Fruit fly (Drosophila melanogaster) whole organism, prepupa: ENCODE data around the gene CG14506.

Experiments used
- Blimp-1 ChIP-seq: fragments of 200-800 bp; sonication (Bioruptor generic); optimal IDR thresholded peaks from 3 replicates; lab custom pipeline; 2017; ENCODE audit warnings: missing biosample characterization, missing genetic modification characterization, mild to moderate bottlenecking, moderate library complexity, missing genetic modification reagents
- CG10631 ChIP-seq: fragments of 200-800 bp; sonication (Bioruptor generic); optimal IDR thresholded peaks from 2 replicates; lab custom pipeline; 2016; ENCODE audit warnings: missing biosample characterization, missing genetic modification characterization
- CG10669 ChIP-seq: fragments of 200-800 bp; sonication (Bioruptor generic); optimal IDR thresholded peaks from 3 replicates; lab custom pipeline; 2018; ENCODE audit warnings: missing biosample characterization, mild to moderate bottlenecking, missing genetic modification characterization, moderate library complexity
- CG11294 ChIP-seq: fragments of 200-800 bp; sonication (Bioruptor generic); IDR thresholded peaks from 2 replicates; pipeline ENCODE4 v1.3.6; 2022; ENCODE audit warnings: missing biosample characterization, missing genetic modification characterization
- CG11762 ChIP-seq: fragments of 200-800 bp; sonication (Bioruptor generic); optimal IDR thresholded peaks from 3 replicates; lab custom pipeline; 2016; ENCODE audit warnings: missing biosample characterization, missing genetic modification characterization; ENCODE audit not compliant: insufficient read depth
- CG15336 ChIP-seq: fragments of 200-800 bp; sonication (Bioruptor generic); IDR thresholded peaks from 2 replicates; pipeline ENCODE4 v1.3.6; 2022; ENCODE audit warnings: missing biosample characterization, missing genetic modification characterization
- CG1621 ChIP-seq: fragments of 200-800 bp; sonication (Bioruptor generic); optimal IDR thresholded peaks from 3 replicates; lab custom pipeline; 2018; ENCODE audit warnings: missing biosample characterization, mild to moderate bottlenecking, missing genetic modification characterization
- CG16779 ChIP-seq: fragments of 200-800 bp; sonication (Bioruptor generic); optimal IDR thresholded peaks from 3 replicates; lab custom pipeline; 2017; ENCODE audit warnings: missing biosample characterization, mild to moderate bottlenecking, missing genetic modification characterization
- CG31627 ChIP-seq: fragments of 200-800 bp; sonication (Bioruptor generic); optimal IDR thresholded peaks from 3 replicates; lab custom pipeline; 2016; ENCODE audit warnings: missing biosample characterization, missing genetic modification characterization
- CG32006 ChIP-seq: fragments of 200-800 bp; sonication (Bioruptor generic); optimal IDR thresholded peaks from 3 replicates; lab custom pipeline; 2017; ENCODE audit warnings: missing biosample characterization, mild to moderate bottlenecking, missing genetic modification characterization
- CG34406 ChIP-seq: fragments of 200-800 bp; sonication (Bioruptor generic); optimal IDR thresholded peaks from 3 replicates; lab custom pipeline; 2016; ENCODE audit warnings: missing biosample characterization, missing genetic modification characterization
- CG4318 ChIP-seq: fragments of 200-800 bp; sonication (Bioruptor generic); optimal IDR thresholded peaks from 3 replicates; lab custom pipeline; 2017; ENCODE audit warnings: missing biosample characterization, mild to moderate bottlenecking, missing genetic modification characterization
- CG6163 ChIP-seq: fragments of 200-800 bp; sonication (Bioruptor generic); IDR thresholded peaks from 3 replicates; pipeline ENCODE4 v1.3.6; 2022; ENCODE audit warnings: missing biosample characterization, missing genetic modification characterization
- CG6276 ChIP-seq: fragments of 200-800 bp; sonication (Bioruptor generic); optimal IDR thresholded peaks from 2 replicates; lab custom pipeline; 2017; ENCODE audit warnings: missing biosample characterization, mild to moderate bottlenecking, missing genetic modification characterization
- CG6792 ChIP-seq: fragments of 200-800 bp; sonication (Bioruptor generic); optimal IDR thresholded peaks from 3 replicates; lab custom pipeline; 2016; ENCODE audit warnings: missing biosample characterization, missing genetic modification characterization
- CG6808 ChIP-seq: fragments of 200-800 bp; sonication (Bioruptor generic); optimal IDR thresholded peaks from 3 replicates; lab custom pipeline; 2017; ENCODE audit warnings: missing biosample characterization, missing genetic modification characterization, mild to moderate bottlenecking, moderate library complexity, missing genetic modification reagents
- CG6854 ChIP-seq: fragments of 200-800 bp; sonication (Bioruptor generic); optimal IDR thresholded peaks from 2 replicates; lab custom pipeline; 2017; ENCODE audit warnings: missing biosample characterization, mild to moderate bottlenecking, missing genetic modification characterization
- CG7368 ChIP-seq: fragments of 200-800 bp; sonication (Bioruptor generic); optimal IDR thresholded peaks from 3 replicates; lab custom pipeline; 2016; ENCODE audit warnings: missing biosample characterization, missing genetic modification characterization
- CG8119 ChIP-seq: fragments of 200-800 bp; sonication (Bioruptor generic); IDR thresholded peaks from 3 replicates; pipeline ENCODE4 v1.3.6; 2022; ENCODE audit warnings: missing biosample characterization, missing genetic modification characterization
- CG8632 ChIP-seq: fragments of 200-800 bp; sonication (Bioruptor generic); optimal IDR thresholded peaks from 3 replicates; lab custom pipeline; 2016; ENCODE audit warnings: missing biosample characterization, missing genetic modification characterization
- Eip75B ChIP-seq: fragments of 200-800 bp; sonication (Bioruptor generic); optimal IDR thresholded peaks from 3 replicates; lab custom pipeline; 2016; ENCODE audit warnings: missing biosample characterization, missing genetic modification characterization
- Eip78C ChIP-seq: fragments of 200-800 bp; sonication (Bioruptor generic); peaks from one replicate; lab custom pipeline; 2016; ENCODE audit warnings: missing biosample characterization, missing genetic modification characterization
- Eip93F ChIP-seq: fragments of 200-800 bp; sonication (Bioruptor generic); optimal IDR thresholded peaks from 2 replicates; lab custom pipeline; 2016; ENCODE audit warnings: missing biosample characterization, mild to moderate bottlenecking, missing genetic modification characterization
- Ets21C ChIP-seq: fragments of 200-800 bp; sonication (Bioruptor generic); optimal IDR thresholded peaks from 3 replicates; lab custom pipeline; 2016; ENCODE audit warnings: missing biosample characterization, missing genetic modification characterization
- Ets96B ChIP-seq: fragments of 200-800 bp; optimal IDR thresholded peaks from 2 replicates; lab custom pipeline; 2019; ENCODE audit warnings: missing biosample characterization, mild to moderate bottlenecking, missing genetic modification characterization, moderate library complexity
- Gug ChIP-seq: fragments of 200-800 bp; sonication (Bioruptor generic); IDR thresholded peaks from 2 replicates; pipeline ENCODE4 v1.3.6; 2022; ENCODE audit warnings: missing biosample characterization, missing genetic modification characterization
- Hr38 ChIP-seq: sonication (Bioruptor generic); optimal IDR thresholded peaks from 2 replicates; lab custom pipeline; 2016; ENCODE audit warnings: missing biosample characterization, missing genetic modification characterization
- Hr39 ChIP-seq: fragments of 200-800 bp; sonication (Bioruptor generic); optimal IDR thresholded peaks from 2 replicates; lab custom pipeline; 2016; ENCODE audit warnings: missing biosample characterization, missing genetic modification characterization
- Hr4 ChIP-seq: fragments of 200-800 bp; sonication (Bioruptor generic); optimal IDR thresholded peaks from 3 replicates; lab custom pipeline; 2016; ENCODE audit warnings: missing biosample characterization, missing genetic modification characterization
- Lpt ChIP-seq: fragments of 200-800 bp; sonication (Bioruptor generic); optimal IDR thresholded peaks from 3 replicates; lab custom pipeline; 2016; ENCODE audit warnings: missing biosample characterization, missing genetic modification characterization
- Met ChIP-seq: fragments of 200-800 bp; sonication (Bioruptor generic); optimal IDR thresholded peaks from 3 replicates; lab custom pipeline; 2016; ENCODE audit warnings: missing biosample characterization, missing genetic modification characterization
- Smox ChIP-seq: fragments of 200-800 bp; sonication (Bioruptor generic); optimal IDR thresholded peaks from 3 replicates; lab custom pipeline; 2016; ENCODE audit warnings: missing biosample characterization, missing genetic modification characterization
- Sox14 ChIP-seq: fragments of 200-800 bp; sonication (Bioruptor generic); optimal IDR thresholded peaks from 3 replicates; lab custom pipeline; 2016; ENCODE audit warnings: missing biosample characterization, missing genetic modification characterization
- Sox15 ChIP-seq: fragments of 200-800 bp; sonication (Bioruptor generic); optimal IDR thresholded peaks from 3 replicates; lab custom pipeline; 2016; ENCODE audit warnings: missing biosample characterization, missing genetic modification characterization
- achi ChIP-seq: fragments of 200-800 bp; sonication (Bioruptor generic); optimal IDR thresholded peaks from 3 replicates; lab custom pipeline; 2016; ENCODE audit warnings: missing biosample characterization, missing genetic modification characterization
- acj6 ChIP-seq: fragments of 200-800 bp; sonication (Bioruptor generic); optimal IDR thresholded peaks from 3 replicates; lab custom pipeline; 2016; ENCODE audit warnings: missing biosample characterization, missing genetic modification characterization
- cyc ChIP-seq: fragments of 200-800 bp; sonication (Bioruptor generic); optimal IDR thresholded peaks from 3 replicates; lab custom pipeline; 2016; ENCODE audit warnings: missing biosample characterization, missing genetic modification characterization
- dac ChIP-seq: fragments of 200-800 bp; sonication (Bioruptor generic); optimal IDR thresholded peaks from 2 replicates; lab custom pipeline; 2017; ENCODE audit warnings: missing biosample characterization, mild to moderate bottlenecking, missing genetic modification characterization
- eg ChIP-seq: fragments of 200-800 bp; sonication (Bioruptor generic); IDR thresholded peaks from 3 replicates; pipeline ENCODE4 v1.3.6; 2022; ENCODE audit warnings: missing biosample characterization, missing genetic modification characterization
- esn ChIP-seq: fragments of 200-800 bp; sonication (Bioruptor generic); optimal IDR thresholded peaks from 2 replicates; lab custom pipeline; 2016; ENCODE audit warnings: missing biosample characterization, mild to moderate bottlenecking, missing genetic modification characterization, moderate library complexity
- fd59A ChIP-seq: fragments of 200-800 bp; sonication (Bioruptor generic); optimal IDR thresholded peaks from 2 replicates; lab custom pipeline; 2017; ENCODE audit warnings: missing biosample characterization, mild to moderate bottlenecking, missing genetic modification characterization, missing genetic modification reagents
- fd85E ChIP-seq: fragments of 200-800 bp; sonication (Bioruptor generic); optimal IDR thresholded peaks from 3 replicates; lab custom pipeline; 2016; ENCODE audit warnings: missing biosample characterization, missing genetic modification characterization
- fkh ChIP-seq: fragments of 200-800 bp; sonication (Bioruptor generic); optimal IDR thresholded peaks from 3 replicates; lab custom pipeline; 2017; ENCODE audit warnings: missing biosample characterization, mild to moderate bottlenecking, missing genetic modification characterization, moderate library complexity
- net ChIP-seq: fragments of 200-800 bp; sonication (Bioruptor generic); optimal IDR thresholded peaks from 3 replicates; lab custom pipeline; 2016; ENCODE audit warnings: missing biosample characterization, missing genetic modification characterization
- spab ChIP-seq: fragments of 200-800 bp; sonication (Bioruptor generic); optimal IDR thresholded peaks from 2 replicates; lab custom pipeline; 2017; ENCODE audit warnings: missing biosample characterization, mild to moderate bottlenecking, missing genetic modification characterization, missing genetic modification reagents
- ss ChIP-seq, 2 experiments: fragments of 200-800 bp; sonication (Bioruptor generic); optimal IDR thresholded peaks; 2 replicates in 1 of 2; 3 replicates in 1 of 2; lab custom pipeline; 2017 to 2018; ENCODE audit warnings: mild to moderate bottlenecking in 2 of 2, missing biosample characterization in 2 of 2, missing genetic modification characterization in 2 of 2, moderate library complexity in 1 of 2
- svp ChIP-seq: fragments of 200-800 bp; sonication (Bioruptor generic); peaks from one replicate; lab custom pipeline; 2016; ENCODE audit warnings: missing biosample characterization, missing genetic modification characterization
- topi ChIP-seq: fragments of 200-800 bp; sonication (Bioruptor generic); optimal IDR thresholded peaks from 3 replicates; lab custom pipeline; 2016; ENCODE audit warnings: missing biosample characterization, missing genetic modification characterization
- vri ChIP-seq: fragments of 200-800 bp; sonication (Bioruptor generic); optimal IDR thresholded peaks from 3 replicates; lab custom pipeline; 2016; ENCODE audit warnings: missing biosample characterization, mild to moderate bottlenecking, missing genetic modification characterization

Gene CG14506

dm6 chr3R:29277748-29278147, 19.2 kb downstream of the CG14506 start (continued):
- TF ChIP-seq vri (GFP tag; lab: Kevin White, UChicago) (peak; percentile 36), Sox15 (GFP tag; lab: Kevin White, UChicago) (no peak), CG8632 (peak; percentile 64), Hr39 (GFP tag; lab: Kevin White, UChicago) (peak; percentile 51), CG8119 (GFP tag; lab: Robert Waterston, UW) (peak; percentile 68), Lpt (peak; percentile 73), CG6808 (GFP tag; lab: Kevin White, UChicago) (peak; percentile 69), Eip93F (GFP tag; lab: Kevin White, UChicago) (peak; percentile 9)

dm6 chr3R:29277009-29277408, 20.0 kb downstream of the CG14506 start:
- TF ChIP-seq dac (GFP tag; lab: Kevin White, UChicago) (no peak), fkh (GFP tag; lab: Kevin White, UChicago) (no peak), ss (GFP tag; optimal IDR thresholded peaks at IDR 0.05; lab: Kevin White, UChicago) (peak; percentile 88 to 94), CG31627 (GFP tag; lab: Kevin White, UChicago) (peak; percentile 91), CG15336 (no peak), topi (GFP tag; lab: Kevin White, UChicago) (peak; percentile 90), Eip93F (GFP tag; lab: Kevin White, UChicago) (peak; percentile 32), achi (peak; percentile 73), Met (GFP tag; lab: Kevin White, UChicago) (peak; percentile 92), esn (GFP tag; lab: Kevin White, UChicago) (peak; percentile 91), CG6854 (GFP tag; lab: Kevin White, UChicago) (peak; percentile 50), net (peak; percentile 78), CG6792 (GFP tag; lab: Kevin White, UChicago) (peak; percentile 83), CG8119 (GFP tag; lab: Robert Waterston, UW) (peak; percentile 45; the same call in 1 of the 3 replicates), svp (GFP tag; lab: Kevin White, UChicago) (peak; percentile 92), CG7368 (GFP tag; lab: Kevin White, UChicago) (peak; percentile 69), CG32006 (GFP tag; lab: Kevin White, UChicago) (peak; percentile 59), CG6163 (GFP tag; lab: Robert Waterston, UW) (peak; percentile 89), cyc (peak; percentile 83), fd59A (GFP tag; lab: Kevin White, UChicago) (peak; percentile 90), CG10631 (peak; percentile 85), spab (GFP tag; lab: Kevin White, UChicago) (peak; percentile 85), CG6276 (GFP tag; lab: Kevin White, UChicago) (no peak), eg (GFP tag; lab: Robert Waterston, UW) (peak; percentile 32; the same call in 1 of the 3 replicates), CG10669 (GFP tag; lab: Kevin White, UChicago) (peak; percentile 86), CG34406 (GFP tag; lab: Kevin White, UChicago) (peak; percentile 79), Gug (GFP tag; lab: Robert Waterston, UW) (no peak), Hr38 (GFP tag; lab: Kevin White, UChicago) (no peak), acj6 (GFP tag; lab: Kevin White, UChicago) (peak; percentile 86), Hr4 (GFP tag; lab: Kevin White, UChicago) (peak; percentile 49), Eip78C (peak; percentile 97), Ets96B (tag; lab: Kevin White, UChicago) (peak; percentile 93), CG11294 (GFP tag; lab: Robert Waterston, UW) (no peak), Eip75B (GFP tag; lab: Kevin White, UChicago) (peak; percentile 86), CG16779 (tag; lab: Kevin White, UChicago) (peak; percentile 59), Sox15 (GFP tag; lab: Kevin White, UChicago) (peak; percentile 76), Hr39 (GFP tag; lab: Kevin White, UChicago) (peak; percentile 90), Ets21C (peak; percentile 81), Sox14 (GFP tag; lab: Kevin White, UChicago) (peak; percentile 90), CG4318 (GFP tag; lab: Kevin White, UChicago) (peak; percentile 24), CG1621 (tag; lab: Kevin White, UChicago) (peak; percentile 92), Smox (GFP tag; lab: Kevin White, UChicago) (peak; percentile 89), CG8632 (peak; percentile 68), Lpt (peak; percentile 36), CG11762 (GFP tag; lab: Kevin White, UChicago) (peak; percentile 69), fd85E (GFP tag; lab: Kevin White, UChicago) (no peak), Blimp-1 (peak; percentile 52)
